Worm (Caenorhabditis elegans) whole organism, late embryonic: ENCODE results near the gene sqrd-1.

Source experiments
- C38D4.7 ChIP-seq: fragments of 200-800 bp; sonication (Bioruptor generic); optimal IDR thresholded peaks from 2 replicates; lab custom pipeline; 2018; ENCODE audit warnings: mild to moderate bottlenecking, missing genetic modification characterization, moderate library complexity, missing compliant biosample characterization
- K02D7.2 ChIP-seq: sonication (generic microtip); optimal IDR thresholded peaks from 2 replicates; lab custom pipeline; 2017; ENCODE audit warnings: mild to moderate bottlenecking, missing genetic modification characterization, missing compliant biosample characterization
- K09A11.1 ChIP-seq: sonication (generic microtip); optimal IDR thresholded peaks from 2 replicates; lab custom pipeline; 2017; ENCODE audit warnings: antibody characterized with exemption, mild to moderate bottlenecking, missing genetic modification characterization, missing compliant biosample characterization; ENCODE audit not compliant: insufficient read depth
- T23F11.4 ChIP-seq: fragments of 200-800 bp; sonication (Bioruptor generic); optimal IDR thresholded peaks from 2 replicates; lab custom pipeline; 2018; ENCODE audit warnings: mild to moderate bottlenecking, missing genetic modification characterization, missing compliant biosample characterization
- Y22D7AL.16 ChIP-seq: sonication (generic microtip); optimal IDR thresholded peaks from 2 replicates; lab custom pipeline; 2016; ENCODE audit warnings: missing genetic modification characterization, missing compliant biosample characterization
- ahr-1 ChIP-seq: sonication (generic microtip); optimal IDR thresholded peaks from 2 replicates; lab custom pipeline; 2016; ENCODE audit warnings: missing genetic modification characterization, missing compliant biosample characterization
- ama-1 ChIP-seq: fragments of 150-350 bp; optimal IDR thresholded peaks from 2 replicates; lab custom pipeline; 2014
- ceh-14 ChIP-seq: sonication (generic microtip); optimal IDR thresholded peaks from 2 replicates; lab custom pipeline; 2016; ENCODE audit warnings: missing genotype, missing genetic modification characterization, missing compliant biosample characterization
- ceh-2 ChIP-seq: sonication (generic microtip); optimal IDR thresholded peaks from 2 replicates; lab custom pipeline; 2016; ENCODE audit warnings: missing genotype, missing genetic modification characterization, missing compliant biosample characterization
- ceh-24 ChIP-seq: sonication (generic microtip); optimal IDR thresholded peaks from 2 replicates; lab custom pipeline; 2016; ENCODE audit warnings: mild to moderate bottlenecking, missing genetic modification characterization, missing compliant biosample characterization
- ceh-31 ChIP-seq: sonication (generic microtip); optimal IDR thresholded peaks from 2 replicates; lab custom pipeline; 2016; ENCODE audit warnings: missing genetic modification characterization, missing compliant biosample characterization
- ceh-45 ChIP-seq: fragments of 200-800 bp; sonication (Bioruptor generic); IDR thresholded peaks from 2 replicates; pipeline ENCODE4 v1.3.6; 2022; ENCODE audit warnings: missing genetic modification reagents, missing genetic modification characterization, missing compliant biosample characterization
- ceh-9 ChIP-seq: sonication (generic microtip); optimal IDR thresholded peaks from 2 replicates; lab custom pipeline; 2016; ENCODE audit warnings: mild to moderate bottlenecking, missing genetic modification characterization, inconsistent platforms, missing compliant biosample characterization
- che-1 ChIP-seq: sonication (generic microtip); optimal IDR thresholded peaks from 2 replicates; lab custom pipeline; 2016; ENCODE audit warnings: mild to moderate bottlenecking, missing genetic modification characterization, missing compliant biosample characterization
- elt-2 ChIP-seq: sonication (generic microtip); optimal IDR thresholded peaks from 2 replicates; lab custom pipeline; 2016; ENCODE audit warnings: missing genetic modification reagents, missing genetic modification characterization, missing compliant biosample characterization
- elt-4 ChIP-seq: sonication (generic microtip); optimal IDR thresholded peaks from 2 replicates; lab custom pipeline; 2016; ENCODE audit warnings: missing genetic modification characterization, missing compliant biosample characterization
- ets-4 ChIP-seq: sonication (generic microtip); optimal IDR thresholded peaks from 2 replicates; lab custom pipeline; 2016; ENCODE audit warnings: missing genetic modification characterization, missing compliant biosample characterization
- eyg-1 ChIP-seq: sonication (generic microtip); optimal IDR thresholded peaks from 2 replicates; lab custom pipeline; 2016; ENCODE audit warnings: missing genotype, missing genetic modification characterization, missing compliant biosample characterization
- fkh-6 ChIP-seq: sonication (generic microtip); optimal IDR thresholded peaks from 2 replicates; lab custom pipeline; 2016; ENCODE audit warnings: missing genetic modification characterization, missing compliant biosample characterization
- gmeb-2 ChIP-seq: sonication (generic microtip); optimal IDR thresholded peaks from 2 replicates; lab custom pipeline; 2016; ENCODE audit warnings: missing genetic modification characterization, inconsistent platforms, missing compliant biosample characterization
- hlh-13 ChIP-seq: fragments of 200-800 bp; sonication (Bioruptor generic); optimal IDR thresholded peaks from 2 replicates; lab custom pipeline; 2018; ENCODE audit warnings: mild to moderate bottlenecking, missing genetic modification characterization, missing compliant biosample characterization
- hlh-15 ChIP-seq: sonication (generic microtip); optimal IDR thresholded peaks from 2 replicates; lab custom pipeline; 2016; ENCODE audit warnings: missing genetic modification characterization, missing compliant biosample characterization
- hlh-30 ChIP-seq: sonication (generic microtip); optimal IDR thresholded peaks from 2 replicates; lab custom pipeline; 2017; ENCODE audit warnings: antibody characterized with exemption, missing genetic modification characterization, missing compliant biosample characterization; ENCODE audit not compliant: insufficient read depth
- hlh-8 ChIP-seq: sonication (generic microtip); optimal IDR thresholded peaks from 2 replicates; lab custom pipeline; 2016; ENCODE audit warnings: missing genotype, missing genetic modification characterization, missing compliant biosample characterization
- mec-3 ChIP-seq: sonication (generic microtip); optimal IDR thresholded peaks from 2 replicates; lab custom pipeline; 2016; ENCODE audit warnings: borderline replicate concordance, missing genetic modification characterization, missing compliant biosample characterization
- nfya-1 ChIP-seq: sonication (generic microtip); optimal IDR thresholded peaks from 2 replicates; lab custom pipeline; 2017; ENCODE audit warnings: missing genetic modification characterization, mild to moderate bottlenecking, missing compliant biosample characterization, antibody characterized with exemption, moderate library complexity
- nhr-232 ChIP-seq: sonication (generic microtip); optimal IDR thresholded peaks from 2 replicates; lab custom pipeline; 2016; ENCODE audit warnings: missing genetic modification characterization, missing compliant biosample characterization
- npax-4 ChIP-seq: sonication (generic microtip); optimal IDR thresholded peaks from 2 replicates; lab custom pipeline; 2016; ENCODE audit warnings: missing genetic modification characterization, missing compliant biosample characterization
- pax-1 ChIP-seq: fragments of 150-350 bp; optimal IDR thresholded peaks from 2 replicates; lab custom pipeline; 2014; ENCODE audit warnings: missing biosample characterization, missing genetic modification characterization
- pqm-1 ChIP-seq: sonication (generic microtip); optimal IDR thresholded peaks from 2 replicates; lab custom pipeline; 2016; ENCODE audit warnings: missing genetic modification characterization, missing compliant biosample characterization
- ref-2 ChIP-seq: sonication (generic microtip); optimal IDR thresholded peaks from 2 replicates; lab custom pipeline; 2016; ENCODE audit warnings: missing genetic modification characterization, missing compliant biosample characterization
- rnt-1 ChIP-seq: sonication (generic microtip); optimal IDR thresholded peaks from 2 replicates; lab custom pipeline; 2016; ENCODE audit warnings: missing genetic modification characterization, missing compliant biosample characterization
- sox-2 ChIP-seq: fragments of 200-800 bp; sonication (Bioruptor generic); IDR thresholded peaks from 2 replicates; pipeline ENCODE4 v1.3.6; 2022; ENCODE audit warnings: missing genetic modification reagents, missing genetic modification characterization, missing compliant biosample characterization
- syd-9 ChIP-seq: sonication (generic microtip); optimal IDR thresholded peaks from 2 replicates; lab custom pipeline; 2016; ENCODE audit warnings: mild to moderate bottlenecking, missing genetic modification characterization, moderate library complexity, missing compliant biosample characterization
- tbx-2 ChIP-seq: sonication (generic microtip); optimal IDR thresholded peaks from 2 replicates; lab custom pipeline; 2016; ENCODE audit warnings: missing genetic modification characterization, missing compliant biosample characterization
- tbx-7 ChIP-seq: sonication (generic microtip); optimal IDR thresholded peaks from 2 replicates; lab custom pipeline; 2016; ENCODE audit warnings: missing genotype, missing genetic modification characterization, missing compliant biosample characterization
- ttx-3 ChIP-seq: sonication (generic microtip); optimal IDR thresholded peaks from 2 replicates; lab custom pipeline; 2016; ENCODE audit warnings: missing genetic modification reagents, missing genetic modification characterization, missing compliant biosample characterization
- unc-3 ChIP-seq, 2 experiments: fragments of 200-800 bp in 1 of 2; sonication (Bioruptor generic) in 1 of 2; sonication (generic microtip) in 1 of 2; conservative IDR thresholded peaks in 1 of 2; optimal IDR thresholded peaks in 1 of 2; 2 replicates each; pipeline versions ENCODE4 v1.3.6 to Lab custom; 2016 to 2022; ENCODE audit warnings: missing compliant biosample characterization in 2 of 2, missing genetic modification characterization in 2 of 2, missing genetic modification reagents in 1 of 2
- unc-42 ChIP-seq: sonication (generic microtip); optimal IDR thresholded peaks from 2 replicates; lab custom pipeline; 2016; ENCODE audit warnings: missing genotype, missing genetic modification characterization, missing compliant biosample characterization
- unc-86 ChIP-seq: sonication (generic microtip); optimal IDR thresholded peaks from 2 replicates; lab custom pipeline; 2016; ENCODE audit warnings: missing genetic modification characterization, missing compliant biosample characterization
- zip-5 ChIP-seq: sonication (generic microtip); optimal IDR thresholded peaks from 2 replicates; lab custom pipeline; 2016; ENCODE audit warnings: missing genetic modification characterization, missing compliant biosample characterization

Gene sqrd-1

ce11 chrIV:14203162-14203561 is 16.5 kb upstream of the sqrd-1 start, which contains the start of gene F02H6.3:
Gene F02H6.3 (plus strand): TSS chrIV:14203427.
- TF ChIP-seq ets-4 (tag; lab: Kevin White, UChicago) (no peak), hlh-8 (no peak), unc-86 (tag; lab: Kevin White, UChicago) (no peak), nfya-1 (no peak)
- TF ChIP-seq, all 69 proteins: peak for 0

ce11 chrIV:14215777-14216176 is 3.9 kb upstream of the sqrd-1 start:
- no peak for TF ChIP-seq Y22D7AL.16 (tag; lab: Kevin White, UChicago)
- TF ChIP-seq npax-4 (tag; lab: Kevin White, UChicago): no peak
- TF ChIP-seq pqm-1 (tag; lab: Kevin White, UChicago): no peak
- no peak for TF ChIP-seq hlh-15 (tag; lab: Kevin White, UChicago)
- TF ChIP-seq T23F11.4 (GFP tag; lab: Kevin White, UChicago): no peak
- TF ChIP-seq rnt-1 (tag; lab: Kevin White, UChicago): no peak
- no peak for TF ChIP-seq hlh-13 (GFP tag; lab: Kevin White, UChicago)
- TF ChIP-seq hlh-30: no peak
- no peak for TF ChIP-seq sox-2
- no peak for TF ChIP-seq gmeb-2
- no peak for TF ChIP-seq K02D7.2 (tag; lab: Kevin White, UChicago)
- no peak for TF ChIP-seq ceh-24 (tag; lab: Kevin White, UChicago)
- no peak for TF ChIP-seq zip-5 (tag; lab: Kevin White, UChicago)
- TF ChIP-seq ahr-1: no peak
- no peak for TF ChIP-seq C38D4.7 (GFP tag; lab: Kevin White, UChicago)
- TF ChIP-seq elt-4 (tag; lab: Kevin White, UChicago): no peak
- no peak for TF ChIP-seq fkh-6 (tag; lab: Kevin White, UChicago)
- TF ChIP-seq K09A11.1: no peak
- TF ChIP-seq mec-3 (tag; lab: Kevin White, UChicago): no peak

- TF ChIP-seq pax-1 (tag; lab: Kevin White, UChicago): no peak
- TF ChIP-seq nhr-232 (tag; lab: Kevin White, UChicago): peak; percentile 11
- peak; percentile 1 for TF ChIP-seq C38D4.7 (GFP tag; lab: Kevin White, UChicago)
- TF ChIP-seq nfya-1: peak; percentile 4
- no peak for TF ChIP-seq unc-86 (tag; lab: Kevin White, UChicago)
- TF ChIP-seq che-1 (tag; lab: Kevin White, UChicago): peak; percentile 17
- peak; percentile 15 for TF ChIP-seq hlh-15 (tag; lab: Kevin White, UChicago)
- peak; percentile 0 for TF ChIP-seq elt-2
- TF ChIP-seq ama-1 (lab: Kevin White, UChicago): no peak
- no peak for TF ChIP-seq tbx-7 (tag; lab: Kevin White, UChicago)
- TF ChIP-seq sox-2: no peak
- peak; percentile 23 for TF ChIP-seq tbx-2 (tag; lab: Kevin White, UChicago)
- TF ChIP-seq unc-3 (GFP tag; conservative IDR thresholded peaks at IDR 0.05; lab: Robert Waterston, UW): no peak
- no peak for TF ChIP-seq unc-3 (tag; optimal IDR thresholded peaks at IDR 0.05; lab: Kevin White, UChicago)
- no peak for TF ChIP-seq ahr-1
- peak; percentile 2 for TF ChIP-seq hlh-13 (GFP tag; lab: Kevin White, UChicago)
- peak; percentile 36 for TF ChIP-seq gmeb-2
- TF ChIP-seq unc-42 (tag; lab: Kevin White, UChicago): no peak
- no peak for TF ChIP-seq ceh-31 (tag; lab: Kevin White, UChicago)
- TF ChIP-seq syd-9 (tag; lab: Kevin White, UChicago): peak; percentile 3
- TF ChIP-seq ceh-45 (GFP tag; lab: Robert Waterston, UW): 0 out of 2 replicates have a peak, but pooled peaks have one; percentile 21
- no peak for TF ChIP-seq ceh-2
- TF ChIP-seq pqm-1 (tag; lab: Kevin White, UChicago): no peak
- TF ChIP-seq K09A11.1: peak; percentile 30
These were observed 5.2 kb downstream of the sqrd-1 start for ce11 chrIV:14224912-14225311.

ce11 chrIV:14227138-14227537 is 7.5 kb downstream of the sqrd-1 start:
- TF ChIP-seq ttx-3 (tag; lab: Kevin White, UChicago) (no peak), ceh-9 (tag; lab: Kevin White, UChicago) (no peak), ref-2 (tag; lab: Kevin White, UChicago) (no peak), eyg-1 (tag; lab: Kevin White, UChicago) (no peak), ceh-14 (tag; lab: Kevin White, UChicago) (no peak), sox-2 (no peak), npax-4 (tag; lab: Kevin White, UChicago) (no peak)
